Worm (Caenorhabditis elegans): Measurements from ENCODE around the gene C50H11.8.

DNA sequence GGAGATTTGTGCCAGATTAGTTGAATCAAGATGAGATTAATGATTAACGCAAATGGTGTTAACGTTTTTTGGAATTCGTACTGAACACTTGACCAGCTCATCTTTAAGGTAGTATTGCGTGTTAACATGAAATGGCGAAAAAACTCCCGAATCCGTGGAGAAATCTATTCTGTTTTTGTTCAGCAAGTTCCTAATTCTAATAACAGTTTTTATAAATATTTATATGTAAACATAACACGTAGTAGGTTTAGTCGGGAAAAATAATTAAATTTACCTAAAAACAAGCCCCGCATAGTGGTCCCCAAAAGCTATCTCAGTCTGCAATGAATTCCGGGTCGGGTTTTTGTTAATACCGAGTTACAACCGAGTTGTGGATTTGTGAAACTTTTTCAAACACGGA lies 4.6 kb downstream of the C50H11.8 start, which contains the start of gene str-244:
- TF ChIP-seq tbx-11 (GFP tag; IDR thresholded peaks at IDR 0.05) (no peak), aly-1 (tag; optimal IDR thresholded peaks at IDR 0.05) (no peak), hnd-1 (tag; optimal IDR thresholded peaks at IDR 0.05) (no peak), ama-1 (optimal IDR thresholded peaks at IDR 0.05) (no peak), ets-7 (tag; optimal IDR thresholded peaks at IDR 0.05) (no peak), B0310.2 (tag; optimal IDR thresholded peaks at IDR 0.05) (no peak), scrt-1 (GFP tag; IDR thresholded peaks at IDR 0.05) (no peak), pes-1 (GFP tag; IDR thresholded peaks at IDR 0.05) (no peak), F13C5.2 (tag; optimal IDR thresholded peaks at IDR 0.05) (no peak), flt-1 (GFP tag; IDR thresholded peaks at IDR 0.05) (no peak), sea-1 (GFP tag; conservative IDR thresholded peaks at IDR 0.05) (no peak), ceh-36 (tag; optimal IDR thresholded peaks at IDR 0.05) (no peak)
